Worm (Caenorhabditis elegans): Measurements from ENCODE around the gene C02F5.12.

The C02F5.12 gene

ce11 chrIII:8229480-8229879, 13.3 kb downstream of the C02F5.12 start:
- TF ChIP-seq scrt-1 (GFP tag; IDR thresholded peaks at IDR 0.05) (no peak), hmbx-1 (tag; optimal IDR thresholded peaks at IDR 0.05) (no peak), ceh-36 (tag; optimal IDR thresholded peaks at IDR 0.05) (no peak), hmg-4 (GFP tag; optimal IDR thresholded peaks at IDR 0.05) (no peak), sea-1 (GFP tag; conservative IDR thresholded peaks at IDR 0.05) (no peak), ceh-13 (GFP tag; optimal IDR thresholded peaks at IDR 0.05) (no peak), tbx-11 (GFP tag; IDR thresholded peaks at IDR 0.05) (no peak), tra-4 (tag; optimal IDR thresholded peaks at IDR 0.05) (no peak), ets-7 (tag; optimal IDR thresholded peaks at IDR 0.05) (no peak), F13C5.2 (tag; optimal IDR thresholded peaks at IDR 0.05) (no peak), ama-1 (optimal IDR thresholded peaks at IDR 0.05) (no peak), tbx-37 (GFP tag; conservative IDR thresholded peaks at IDR 0.05) (no peak), flt-1 (GFP tag; IDR thresholded peaks at IDR 0.05) (no peak), hnd-1 (tag; optimal IDR thresholded peaks at IDR 0.05) (no peak)

- TF ChIP-seq tra-4 (tag; optimal IDR thresholded peaks at IDR 0.05) (no peak), ama-1 (optimal IDR thresholded peaks at IDR 0.05) (no peak), B0310.2 (tag; optimal IDR thresholded peaks at IDR 0.05) (no peak), ceh-36 (tag; optimal IDR thresholded peaks at IDR 0.05) (no peak), ets-7 (tag; optimal IDR thresholded peaks at IDR 0.05) (no peak), hnd-1 (tag; optimal IDR thresholded peaks at IDR 0.05) (no peak), tbx-37 (GFP tag; conservative IDR thresholded peaks at IDR 0.05) (no peak), hmg-4 (GFP tag; optimal IDR thresholded peaks at IDR 0.05) (no peak), sea-1 (GFP tag; conservative IDR thresholded peaks at IDR 0.05) (no peak), aly-1 (tag; optimal IDR thresholded peaks at IDR 0.05) (no peak), F13C5.2 (tag; optimal IDR thresholded peaks at IDR 0.05) (no peak), hmbx-1 (tag; optimal IDR thresholded peaks at IDR 0.05) (no peak), pes-1 (GFP tag; IDR thresholded peaks at IDR 0.05) (no peak), scrt-1 (GFP tag; IDR thresholded peaks at IDR 0.05) (no peak), ceh-13 (GFP tag; optimal IDR thresholded peaks at IDR 0.05) (no peak), tbx-11 (GFP tag; IDR thresholded peaks at IDR 0.05) (no peak), flt-1 (GFP tag; IDR thresholded peaks at IDR 0.05) (no peak)
These were observed 13.9 kb downstream of the C02F5.12 start for ce11 chrIII:8228916-8229315.

ce11 chrIII:8227511-8227910, 15.3 kb downstream of the C02F5.12 start, which contains the start of gene fbxl-1:
TSS of gene fbxl-1 (plus strand) at chrIII:8227830.
- TF ChIP-seq ceh-36 (tag; optimal IDR thresholded peaks at IDR 0.05) (no peak), F13C5.2 (tag; optimal IDR thresholded peaks at IDR 0.05) (peak; percentile 10)

ce11 chrIII:8226178-8226577, 16.7 kb downstream of the C02F5.12 start, which contains the start of gene rfs-1:
TSS of gene rfs-1 (plus strand) at chrIII:8226478.
- no peak for TF ChIP-seq B0310.2 (tag; optimal IDR thresholded peaks at IDR 0.05)
- TF ChIP-seq ets-7 (tag; optimal IDR thresholded peaks at IDR 0.05) = no peak
- TF ChIP-seq tbx-37 (GFP tag; conservative IDR thresholded peaks at IDR 0.05) = no peak
- no peak for TF ChIP-seq ama-1 (optimal IDR thresholded peaks at IDR 0.05)
- TF ChIP-seq aly-1 (tag; optimal IDR thresholded peaks at IDR 0.05) = no peak
- TF ChIP-seq F13C5.2 (tag; optimal IDR thresholded peaks at IDR 0.05) = no peak
- no peak for TF ChIP-seq hmbx-1 (tag; optimal IDR thresholded peaks at IDR 0.05)
- TF ChIP-seq hmg-4 (GFP tag; optimal IDR thresholded peaks at IDR 0.05) = no peak
- no peak for TF ChIP-seq tbx-11 (GFP tag; IDR thresholded peaks at IDR 0.05)
- TF ChIP-seq ceh-13 (GFP tag; optimal IDR thresholded peaks at IDR 0.05) = no peak

ce11 chrIII:8224769-8225168, 18.1 kb downstream of the C02F5.12 start, which contains the start of gene mob-4:
TSS of gene mob-4 (plus strand) at chrIII:8225097.
- TF ChIP-seq aly-1 (tag; optimal IDR thresholded peaks at IDR 0.05) = no peak
- TF ChIP-seq scrt-1 (GFP tag; IDR thresholded peaks at IDR 0.05) = no peak
- no peak for TF ChIP-seq ceh-13 (GFP tag; optimal IDR thresholded peaks at IDR 0.05)
- TF ChIP-seq tbx-37 (GFP tag; conservative IDR thresholded peaks at IDR 0.05) = no peak
- TF ChIP-seq ceh-36 (tag; optimal IDR thresholded peaks at IDR 0.05) = no peak
- TF ChIP-seq F13C5.2 (tag; optimal IDR thresholded peaks at IDR 0.05) = no peak
- TF ChIP-seq sea-1 (GFP tag; conservative IDR thresholded peaks at IDR 0.05) = no peak

ce11 chrIII:8220081-8220480, 22.7 kb downstream of the C02F5.12 start:
- TF ChIP-seq hmbx-1 (tag; optimal IDR thresholded peaks at IDR 0.05) (no peak), scrt-1 (GFP tag; IDR thresholded peaks at IDR 0.05) (no peak), flt-1 (GFP tag; IDR thresholded peaks at IDR 0.05) (no peak), F13C5.2 (tag; optimal IDR thresholded peaks at IDR 0.05) (no peak), aly-1 (tag; optimal IDR thresholded peaks at IDR 0.05) (no peak), ceh-13 (GFP tag; optimal IDR thresholded peaks at IDR 0.05) (no peak), tbx-37 (GFP tag; conservative IDR thresholded peaks at IDR 0.05) (no peak), ceh-36 (tag; optimal IDR thresholded peaks at IDR 0.05) (no peak), sea-1 (GFP tag; conservative IDR thresholded peaks at IDR 0.05) (no peak), ets-7 (tag; optimal IDR thresholded peaks at IDR 0.05) (no peak), ama-1 (optimal IDR thresholded peaks at IDR 0.05) (no peak), hnd-1 (tag; optimal IDR thresholded peaks at IDR 0.05) (no peak), tbx-11 (GFP tag; IDR thresholded peaks at IDR 0.05) (no peak), pes-1 (GFP tag; IDR thresholded peaks at IDR 0.05) (no peak), tra-4 (tag; optimal IDR thresholded peaks at IDR 0.05) (no peak), B0310.2 (tag; optimal IDR thresholded peaks at IDR 0.05) (no peak), hmg-4 (GFP tag; optimal IDR thresholded peaks at IDR 0.05) (no peak)

ce11 chrIII:8217919-8218318, 24.9 kb downstream of the C02F5.12 start, which contains the start of gene C30A5.16:
TSS of gene C30A5.16 (plus strand) at chrIII:8218219.
- no peak for TF ChIP-seq aly-1 (tag; optimal IDR thresholded peaks at IDR 0.05)
- TF ChIP-seq ama-1 (optimal IDR thresholded peaks at IDR 0.05) = no peak
- TF ChIP-seq ceh-36 (tag; optimal IDR thresholded peaks at IDR 0.05) = no peak
- no peak for TF ChIP-seq tra-4 (tag; optimal IDR thresholded peaks at IDR 0.05)
- no peak for TF ChIP-seq tbx-37 (GFP tag; conservative IDR thresholded peaks at IDR 0.05)
- TF ChIP-seq flt-1 (GFP tag; IDR thresholded peaks at IDR 0.05) = no peak
- TF ChIP-seq B0310.2 (tag; optimal IDR thresholded peaks at IDR 0.05) = no peak
- no peak for TF ChIP-seq sea-1 (GFP tag; conservative IDR thresholded peaks at IDR 0.05)
- TF ChIP-seq tbx-11 (GFP tag; IDR thresholded peaks at IDR 0.05) = no peak
- TF ChIP-seq hmbx-1 (tag; optimal IDR thresholded peaks at IDR 0.05) = no peak
- TF ChIP-seq ets-7 (tag; optimal IDR thresholded peaks at IDR 0.05) = no peak
- no peak for TF ChIP-seq ceh-13 (GFP tag; optimal IDR thresholded peaks at IDR 0.05)
- no peak for TF ChIP-seq pes-1 (GFP tag; IDR thresholded peaks at IDR 0.05)
- no peak for TF ChIP-seq scrt-1 (GFP tag; IDR thresholded peaks at IDR 0.05)
- no peak for TF ChIP-seq hmg-4 (GFP tag; optimal IDR thresholded peaks at IDR 0.05)
- no peak for TF ChIP-seq F13C5.2 (tag; optimal IDR thresholded peaks at IDR 0.05)
- TF ChIP-seq hnd-1 (tag; optimal IDR thresholded peaks at IDR 0.05) = no peak
